Fruit fly (Drosophila melanogaster) whole organism, adult: ENCODE measurements around the gene Or85a.

ENCODE experiments used
- CG11617 ChIP-seq: fragments of 200-800 bp; sonication (Bioruptor generic); optimal IDR thresholded peaks from 2 replicates; lab custom pipeline; 2017; ENCODE audit warnings: mild to moderate bottlenecking, missing biosample characterization, missing genetic modification reagents, missing genetic modification characterization
- CG12768 ChIP-seq: fragments of 200-800 bp; sonication (Bioruptor generic); optimal IDR thresholded peaks from 2 replicates; lab custom pipeline; 2017; ENCODE audit warnings: missing biosample characterization, missing genetic modification characterization, mild to moderate bottlenecking, moderate library complexity, missing genetic modification reagents
- CG1620 ChIP-seq: fragments of 200-800 bp; sonication (Bioruptor generic); optimal IDR thresholded peaks from 2 replicates; lab custom pipeline; 2016; ENCODE audit warnings: missing biosample characterization, missing genetic modification characterization
- CG33017 ChIP-seq: fragments of 200-800 bp; sonication (Bioruptor generic); optimal IDR thresholded peaks from 2 replicates; lab custom pipeline; 2018; ENCODE audit warnings: missing biosample characterization, mild to moderate bottlenecking, missing genetic modification characterization, moderate library complexity
- CG5204 ChIP-seq: fragments of 200-800 bp; sonication (Bioruptor generic); optimal IDR thresholded peaks from 2 replicates; lab custom pipeline; 2016; ENCODE audit warnings: missing biosample characterization, missing genetic modification characterization
- CG7045 ChIP-seq: fragments of 200-800 bp; sonication (Bioruptor generic); optimal IDR thresholded peaks from 2 replicates; lab custom pipeline; 2017; ENCODE audit warnings: missing biosample characterization, mild to moderate bottlenecking, missing genetic modification characterization
- CG7101 ChIP-seq: fragments of 200-800 bp; sonication (Bioruptor generic); optimal IDR thresholded peaks from 2 replicates; lab custom pipeline; 2018; ENCODE audit warnings: missing biosample characterization, mild to moderate bottlenecking, missing genetic modification characterization, moderate library complexity
- Hr96 ChIP-seq: fragments of 200-800 bp; sonication (Bioruptor generic); optimal IDR thresholded peaks from 2 replicates; lab custom pipeline; 2016; ENCODE audit warnings: missing biosample characterization, missing genetic modification characterization
- Mnt ChIP-seq: fragments of 200-800 bp; sonication (Bioruptor generic); optimal IDR thresholded peaks from 2 replicates; lab custom pipeline; 2016; ENCODE audit warnings: missing biosample characterization, mild to moderate bottlenecking, missing genetic modification characterization
- bab1 ChIP-seq: fragments of 200-800 bp; sonication (Bioruptor generic); optimal IDR thresholded peaks from 3 replicates; lab custom pipeline; 2019; ENCODE audit warnings: missing biosample characterization, mild to moderate bottlenecking, missing genetic modification characterization, moderate library complexity
- cic ChIP-seq: fragments of 200-800 bp; sonication (Bioruptor generic); optimal IDR thresholded peaks from 2 replicates; lab custom pipeline; 2017; ENCODE audit warnings: missing biosample characterization, mild to moderate bottlenecking, missing genetic modification characterization, moderate library complexity
- cnc ChIP-seq, 2 experiments: fragments of >200 bp; optimal IDR thresholded peaks; 2 replicates each; lab custom pipeline; 2017
- toe ChIP-seq: fragments of 200-800 bp; sonication (Bioruptor generic); optimal IDR thresholded peaks from 2 replicates; lab custom pipeline; 2016; ENCODE audit warnings: missing biosample characterization, missing genetic modification characterization

DNA sequence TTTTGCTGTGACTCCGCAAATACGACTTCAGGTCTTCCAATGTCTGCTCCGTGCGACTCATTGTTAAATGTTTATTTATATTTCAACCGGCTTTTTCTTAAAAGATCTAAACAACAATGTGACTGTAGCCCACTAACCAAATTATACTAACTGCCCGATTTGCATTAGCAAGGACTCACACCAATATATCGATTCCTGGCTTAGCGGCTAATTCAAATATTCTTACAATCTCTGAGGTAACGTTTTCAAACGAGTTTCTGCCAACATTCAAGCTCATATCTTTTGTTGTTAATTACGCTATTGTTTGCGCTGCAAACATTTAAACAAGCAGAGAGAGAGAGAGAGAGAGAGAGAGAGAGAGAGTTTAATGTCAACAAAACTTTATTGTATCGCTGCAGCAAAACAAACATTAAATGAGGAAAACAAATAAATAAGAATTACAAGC lies 13.0 kb upstream of the Or85a start, which contains the start of gene tex:
- TF ChIP-seq bab1 (GFP tag; lab: Kevin White, UChicago) = no peak
- no peak for TF ChIP-seq toe (GFP tag; lab: Kevin White, UChicago)
- TF ChIP-seq CG11617 (GFP tag; lab: Kevin White, UChicago) = no peak
- TF ChIP-seq Hr96 = no peak
- no peak for TF ChIP-seq CG7045
- no peak for TF ChIP-seq cnc (optimal IDR thresholded peaks at IDR 0.05; lab: Kevin White, UChicago)
- TF ChIP-seq CG1620 (GFP tag; lab: Kevin White, UChicago) = no peak
- TF ChIP-seq Mnt (GFP tag; lab: Kevin White, UChicago) = no peak
- peak; percentile 24 for TF ChIP-seq cic (GFP tag; lab: Kevin White, UChicago)
- TF ChIP-seq CG7101 (tag; lab: Kevin White, UChicago) = no peak
- TF ChIP-seq CG5204 (GFP tag; lab: Kevin White, UChicago) = no peak
- no peak for TF ChIP-seq CG12768
- TF ChIP-seq CG33017 (tag; lab: Kevin White, UChicago) = no peak
